Fruit fly (Drosophila melanogaster): ENCODE measurements around the gene CG9231.
A peak's percentile ranks its signal among the peaks of the same experiment; 100 is the strongest.

Gene CG9231

DNA sequence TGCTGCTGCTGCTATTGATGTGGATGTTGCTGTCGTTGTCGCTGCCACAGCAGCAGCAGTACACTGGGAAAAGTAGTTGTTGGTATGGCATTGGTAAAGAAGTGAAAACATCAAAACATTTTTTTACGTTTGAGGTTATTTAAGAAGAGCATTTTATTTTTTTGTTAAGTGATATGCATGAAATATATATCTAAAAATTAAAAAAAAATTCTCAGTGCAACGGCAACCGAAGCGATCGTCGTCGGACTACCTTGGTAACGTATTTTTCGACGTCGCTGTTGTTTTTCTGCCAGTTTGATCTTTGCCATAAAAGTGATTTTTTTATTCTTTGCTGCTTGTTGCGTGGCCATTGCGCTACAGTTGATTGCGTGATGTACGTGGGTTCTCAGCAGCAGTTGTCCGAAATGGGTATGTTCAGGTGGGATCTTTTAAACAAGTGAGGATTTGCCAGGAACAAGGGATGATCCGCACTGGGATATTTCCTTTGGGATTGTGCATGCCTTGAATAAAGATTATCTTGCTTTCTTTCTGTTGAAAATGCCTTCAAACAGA is 25.0 kb downstream of the CG9231 start (continued):
- TF ChIP-seq Taf1 (GFP tag; IDR thresholded peaks at IDR 0.05) (peak; percentile 77), CG12391 (tag; optimal IDR thresholded peaks at IDR 0.05) (peak; percentile 97), PHDP (tag; optimal IDR thresholded peaks at IDR 0.05) (peak; percentile 95), nom (GFP tag; optimal IDR thresholded peaks at IDR 0.05) (peak; percentile 98), Lhr (GFP tag; optimal IDR thresholded peaks at IDR 0.05) (peak; percentile 92), dmrt99B (tag; optimal IDR thresholded peaks at IDR 0.05) (peak; percentile 96), CG3995 (GFP tag; optimal IDR thresholded peaks at IDR 0.05) (peak; percentile 69), CG34376 (GFP tag; optimal IDR thresholded peaks at IDR 0.05) (peak; percentile 85), shn (GFP tag; optimal IDR thresholded peaks at IDR 0.05) (peak; percentile 61), GATAe (GFP tag; conservative IDR thresholded peaks at IDR 0.05) (peak; percentile 76), wor (GFP tag; IDR thresholded peaks at IDR 0.05) (peak; percentile 89), CG6813 (GFP tag; optimal IDR thresholded peaks at IDR 0.05) (peak; percentile 95), Ets97D (GFP tag; optimal IDR thresholded peaks at IDR 0.05) (peak; percentile 63), Nf-YB (GFP tag; optimal IDR thresholded peaks at IDR 0.05) (peak; percentile 83), CG11723 (GFP tag; optimal IDR thresholded peaks at IDR 0.05) (peak; percentile 93), CoRest (tag; optimal IDR thresholded peaks at IDR 0.05) (peak; percentile 97), Vsx1 (GFP tag; optimal IDR thresholded peaks at IDR 0.05) (peak; percentile 92), Eip74EF (GFP tag; optimal IDR thresholded peaks at IDR 0.05) (peak in 1 of 2 experiments; percentile 92), TFAM (GFP tag; optimal IDR thresholded peaks at IDR 0.05) (peak; percentile 70), CG13624 (GFP tag; optimal IDR thresholded peaks at IDR 0.05) (peak; percentile 93), bab2 (GFP tag; optimal IDR thresholded peaks at IDR 0.05) (peak; percentile 91), jigr1 (GFP tag; IDR thresholded peaks at IDR 0.05) (peak; percentile 85; the same call in 2 of the 3 replicates), ara (GFP tag; IDR thresholded peaks at IDR 0.05) (peak; percentile 97), fd102C (GFP tag; optimal IDR thresholded peaks at IDR 0.05) (peak; percentile 99), Dip2 (GFP tag; IDR thresholded peaks at IDR 0.05) (no peak), CG17328 (GFP tag; IDR thresholded peaks at IDR 0.05) (peak; percentile 97), ken (GFP tag; IDR thresholded peaks at IDR 0.05) (peak; percentile 93), D (optimal IDR thresholded peaks at IDR 0.05) (no peak), D (GFP tag; optimal IDR thresholded peaks at IDR 0.05) (peak; percentile 93), Adf1 (GFP tag; IDR thresholded peaks at IDR 0.05) (peak; percentile 88), gem (tag; optimal IDR thresholded peaks at IDR 0.05) (peak; percentile 98), CG18262 (tag; optimal IDR thresholded peaks at IDR 0.05) (peak; percentile 95), CG7745 (tag; optimal IDR thresholded peaks at IDR 0.05) (peak; percentile 84), ssp (GFP tag; IDR thresholded peaks at IDR 0.05) (peak; percentile 87), nerfin-1 (tag; optimal IDR thresholded peaks at IDR 0.05) (peak; percentile 93), CG30403 (GFP tag; optimal IDR thresholded peaks at IDR 0.05) (peak; percentile 97), tio (GFP tag; optimal IDR thresholded peaks at IDR 0.05) (peak; percentile 92), disco-r (GFP tag; optimal IDR thresholded peaks at IDR 0.05) (peak; percentile 83), CG9609 (GFP tag; optimal IDR thresholded peaks at IDR 0.05) (peak; percentile 87), Gsc (GFP tag; IDR thresholded peaks at IDR 0.05) (no peak), odd (GFP tag; optimal IDR thresholded peaks at IDR 0.05) (peak; percentile 92), ttk (GFP tag; IDR thresholded peaks at IDR 0.05) (peak; percentile 92), CG6175 (GFP tag; IDR thresholded peaks at IDR 0.05) (peak; percentile 91), YL-1 (GFP tag; optimal IDR thresholded peaks at IDR 0.05) (peak; percentile 91), CG4730 (GFP tag; IDR thresholded peaks at IDR 0.05) (peak; percentile 92), lab (GFP tag; optimal IDR thresholded peaks at IDR 0.05) (peak; percentile 96), BEAF-32 (GFP tag; optimal IDR thresholded peaks at IDR 0.05) (peak; percentile 10), CG31388 (GFP tag; optimal IDR thresholded peaks at IDR 0.05) (peak; percentile 90), sd (tag; optimal IDR thresholded peaks at IDR 0.05) (peak; percentile 82), twi (tag; optimal IDR thresholded peaks at IDR 0.05) (peak; percentile 92)

Measured in whole organism, embryonic.